Worm (Caenorhabditis elegans) whole organism, young adult: ENCODE results near the gene dsl-4.

Source experiments
- B0336.3 ChIP-seq: fragments of 200-800 bp; sonication (Bioruptor generic); IDR thresholded peaks from 2 replicates; pipeline ENCODE4 v1.3.6; 2022; ENCODE audit warnings: missing genetic modification characterization, missing compliant biosample characterization
- C06A6.2 ChIP-seq: fragments of 200-800 bp; sonication (Bioruptor generic); conservative IDR thresholded peaks from 2 replicates; pipeline ENCODE4 v1.3.6; 2022; ENCODE audit warnings: missing genetic modification characterization, missing compliant biosample characterization
- F22D6.2 ChIP-seq: sonication (generic microtip); optimal IDR thresholded peaks from 2 replicates; lab custom pipeline; 2016; ENCODE audit warnings: mild to moderate bottlenecking, missing genetic modification characterization, missing compliant biosample characterization
- F23B12.7 ChIP-seq: sonication (generic microtip); optimal IDR thresholded peaks from 2 replicates; lab custom pipeline; 2017; ENCODE audit warnings: missing genetic modification characterization, mild to moderate bottlenecking, missing compliant biosample characterization, antibody characterized with exemption, moderate library complexity; ENCODE audit not compliant: insufficient read depth
- F57C9.4 ChIP-seq: sonication (generic microtip); optimal IDR thresholded peaks from 2 replicates; lab custom pipeline; 2017; ENCODE audit warnings: mild to moderate bottlenecking, missing genetic modification characterization, missing compliant biosample characterization
- T07F8.4 ChIP-seq: sonication (generic microtip); optimal IDR thresholded peaks from 2 replicates; lab custom pipeline; 2016; ENCODE audit warnings: mild to moderate bottlenecking, missing genetic modification characterization, moderate library complexity, missing compliant biosample characterization
- T26A5.8 ChIP-seq: sonication (generic microtip); optimal IDR thresholded peaks from 2 replicates; lab custom pipeline; 2016; ENCODE audit warnings: missing genetic modification characterization, missing compliant biosample characterization
- akir-1 ChIP-seq: fragments of 200-800 bp; sonication (Bioruptor generic); optimal IDR thresholded peaks from 2 replicates; lab custom pipeline; 2018; ENCODE audit warnings: mild to moderate bottlenecking, missing genetic modification characterization, moderate library complexity, missing compliant biosample characterization
- attf-3 ChIP-seq: fragments of 200-800 bp; sonication (Bioruptor generic); conservative IDR thresholded peaks from 2 replicates; pipeline ENCODE4 v1.3.6; 2022; ENCODE audit warnings: missing genetic modification reagents, missing genetic modification characterization, missing compliant biosample characterization
- attf-5 ChIP-seq: fragments of 200-800 bp; sonication (Bioruptor generic); optimal IDR thresholded peaks from 2 replicates; lab custom pipeline; 2018; ENCODE audit warnings: mild to moderate bottlenecking, missing genetic modification characterization, missing compliant biosample characterization
- ceh-100 ChIP-seq: fragments of 200-800 bp; sonication (Bioruptor generic); IDR thresholded peaks from 2 replicates; pipeline ENCODE4 v1.3.6; 2022; ENCODE audit warnings: missing genetic modification reagents, missing genetic modification characterization, missing compliant biosample characterization
- ceh-27 ChIP-seq: fragments of 200-800 bp; sonication (Bioruptor generic); optimal IDR thresholded peaks from 2 replicates; lab custom pipeline; 2018; ENCODE audit warnings: mild to moderate bottlenecking, missing genetic modification characterization, moderate library complexity, missing compliant biosample characterization
- ceh-40 ChIP-seq: fragments of 200-800 bp; sonication (Bioruptor generic); IDR thresholded peaks from 2 replicates; pipeline ENCODE4 v1.3.6; 2022; ENCODE audit warnings: missing genetic modification characterization, missing compliant biosample characterization
- ceh-79 ChIP-seq: sonication (generic microtip); optimal IDR thresholded peaks from 2 replicates; lab custom pipeline; 2017; ENCODE audit warnings: mild to moderate bottlenecking, missing genetic modification characterization, missing compliant biosample characterization
- chd-7 ChIP-seq: sonication (generic microtip); optimal IDR thresholded peaks from 2 replicates; lab custom pipeline; 2016; ENCODE audit warnings: mild to moderate bottlenecking, missing genetic modification characterization, moderate library complexity, missing compliant biosample characterization
- die-1 ChIP-seq: sonication (generic microtip); optimal IDR thresholded peaks from 2 replicates; lab custom pipeline; 2016; ENCODE audit warnings: missing genotype, mild to moderate bottlenecking, missing genetic modification characterization, missing compliant biosample characterization
- dox-1 ChIP-seq: fragments of 200-800 bp; sonication (Bioruptor generic); IDR thresholded peaks from 2 replicates; pipeline ENCODE4 v1.3.6; 2022; ENCODE audit warnings: missing genetic modification reagents, missing genetic modification characterization, missing compliant biosample characterization
- dpl-1 ChIP-seq: fragments of 150-350 bp; optimal IDR thresholded peaks from 2 replicates; lab custom pipeline; 2014; ENCODE audit warnings: missing biosample characterization, missing genetic modification reagents, missing genetic modification characterization
- efl-1 ChIP-seq: fragments of 150-350 bp; optimal IDR thresholded peaks from 2 replicates; lab custom pipeline; 2014; ENCODE audit warnings: missing biosample characterization, missing genetic modification reagents, missing genetic modification characterization
- egl-18 ChIP-seq: fragments of 200-800 bp; sonication (Bioruptor generic); IDR thresholded peaks from 2 replicates; pipeline ENCODE4 v1.3.6; 2022; ENCODE audit warnings: missing genetic modification reagents, missing genetic modification characterization, missing compliant biosample characterization
- gei-17 ChIP-seq: fragments of 200-800 bp; sonication (Bioruptor generic); optimal IDR thresholded peaks from 2 replicates; lab custom pipeline; 2018; ENCODE audit warnings: mild to moderate bottlenecking, missing genetic modification characterization, missing compliant biosample characterization
- him-1 ChIP-seq: sonication (generic microtip); optimal IDR thresholded peaks from 2 replicates; lab custom pipeline; 2016; ENCODE audit warnings: missing genotype, missing genetic modification reagents, missing genetic modification characterization, missing compliant biosample characterization
- let-526 ChIP-seq: fragments of 200-800 bp; sonication (Bioruptor generic); IDR thresholded peaks from 2 replicates; pipeline ENCODE4 v1.3.6; 2022; ENCODE audit warnings: missing genetic modification reagents, missing genetic modification characterization, missing compliant biosample characterization
- lin-26 ChIP-seq: fragments of 200-800 bp; sonication (Bioruptor generic); IDR thresholded peaks from 2 replicates; pipeline ENCODE4 v1.3.6; 2022; ENCODE audit warnings: missing genetic modification reagents, missing genetic modification characterization, missing compliant biosample characterization
- lin-35 ChIP-seq, 3 experiments: fragments of 150-350 bp in 2 of 3; sonication (generic microtip) in 1 of 3; optimal IDR thresholded peaks; 2 replicates each; lab custom pipeline; 2014 to 2018; ENCODE audit warnings: missing biosample characterization in 3 of 3, missing genetic modification characterization in 3 of 3, missing genetic modification reagents in 3 of 3
- lin-40 ChIP-seq: sonication (generic microtip); optimal IDR thresholded peaks from 2 replicates; lab custom pipeline; 2016; ENCODE audit warnings: missing genetic modification characterization, mild to moderate bottlenecking, missing compliant biosample characterization, missing genotype, missing genetic modification reagents
- madf-10 ChIP-seq: sonication (generic microtip); optimal IDR thresholded peaks from 2 replicates; lab custom pipeline; 2016; ENCODE audit warnings: mild to moderate bottlenecking, missing genetic modification characterization, missing compliant biosample characterization
- mcd-1 ChIP-seq: fragments of 200-800 bp; sonication (Bioruptor generic); IDR thresholded peaks from 2 replicates; pipeline ENCODE4 v1.3.6; 2022; ENCODE audit warnings: missing genetic modification reagents, missing genetic modification characterization, missing compliant biosample characterization
- nfya-1 ChIP-seq: sonication (generic microtip); optimal IDR thresholded peaks from 2 replicates; lab custom pipeline; 2017; ENCODE audit warnings: antibody characterized with exemption, missing compliant biosample characterization, missing genetic modification characterization, borderline replicate concordance; ENCODE audit not compliant: insufficient read depth
- nhr-80 ChIP-seq: sonication (generic microtip); optimal IDR thresholded peaks from 2 replicates; lab custom pipeline; 2016; ENCODE audit warnings: missing genetic modification characterization, missing compliant biosample characterization
- pha-4 ChIP-seq: fragments of 150-350 bp; sonication (generic microtip); optimal IDR thresholded peaks from 2 replicates; lab custom pipeline; 2014; ENCODE audit warnings: missing biosample characterization, missing genetic modification reagents, missing genetic modification characterization
- rcor-1 ChIP-seq: fragments of 200-800 bp; sonication (Bioruptor generic); IDR thresholded peaks from 2 replicates; pipeline ENCODE4 v1.3.6; 2022; ENCODE audit warnings: missing genetic modification reagents, missing genetic modification characterization, missing compliant biosample characterization
- repo-1 ChIP-seq: sonication (generic microtip); optimal IDR thresholded peaks from 2 replicates; lab custom pipeline; 2017; ENCODE audit warnings: mild to moderate bottlenecking, missing genetic modification characterization, missing compliant biosample characterization
- snpc-1.3 ChIP-seq: sonication (generic microtip); optimal IDR thresholded peaks from 2 replicates; lab custom pipeline; 2017; ENCODE audit warnings: missing genetic modification characterization, mild to moderate bottlenecking, missing compliant biosample characterization, antibody characterized with exemption, moderate library complexity, missing genotype, missing genetic modification reagents; ENCODE audit not compliant: insufficient read depth
- snpc-3.4 ChIP-seq: sonication (generic microtip); optimal IDR thresholded peaks from 2 replicates; lab custom pipeline; 2017; ENCODE audit warnings: missing genetic modification characterization, mild to moderate bottlenecking, missing compliant biosample characterization, antibody characterized with exemption, moderate library complexity, missing genotype, missing genetic modification reagents
- snpc-4 ChIP-seq, 5 experiments: fragments of 150-350 bp in 1 of 5; sonication (generic microtip) in 4 of 5; optimal IDR thresholded peaks; 2 replicates each; lab custom pipeline; 2014 to 2018; ENCODE audit warnings: missing genetic modification characterization in 5 of 5, missing biosample characterization in 3 of 5, antibody characterized with exemption in 2 of 5, mild to moderate bottlenecking in 2 of 5, missing compliant biosample characterization in 2 of 5, missing genotype in 2 of 5, moderate library complexity in 2 of 5, missing genetic modification reagents in 1 of 5
- tbp1 ChIP-seq: fragments of 200-800 bp; sonication (Bioruptor generic); optimal IDR thresholded peaks from 2 replicates; lab custom pipeline; 2018; ENCODE audit warnings: mild to moderate bottlenecking, missing genetic modification characterization, missing compliant biosample characterization
- zfh-2 ChIP-seq: fragments of 200-800 bp; sonication (Bioruptor generic); conservative IDR thresholded peaks from 2 replicates; pipeline ENCODE4 v1.3.6; 2022; ENCODE audit warnings: missing genetic modification reagents, missing genetic modification characterization, missing compliant biosample characterization
- zim-3 ChIP-seq: sonication (generic microtip); optimal IDR thresholded peaks from 2 replicates; lab custom pipeline; 2017; ENCODE audit warnings: mild to moderate bottlenecking, missing genetic modification characterization, moderate library complexity, missing compliant biosample characterization
- ztf-18 ChIP-seq: sonication (generic microtip); optimal IDR thresholded peaks from 2 replicates; lab custom pipeline; 2016; ENCODE audit warnings: missing genotype, mild to moderate bottlenecking, missing genetic modification characterization, missing compliant biosample characterization
- ztf-22 ChIP-seq: fragments of 200-800 bp; sonication (Bioruptor generic); optimal IDR thresholded peaks from 2 replicates; lab custom pipeline; 2018; ENCODE audit warnings: mild to moderate bottlenecking, missing genetic modification characterization, moderate library complexity, missing compliant biosample characterization
- ztf-28 ChIP-seq: fragments of 200-800 bp; sonication (Bioruptor generic); IDR thresholded peaks from 2 replicates; pipeline ENCODE4 v1.3.6; 2022; ENCODE audit warnings: missing genetic modification reagents, missing genetic modification characterization, missing compliant biosample characterization
- ztf-6 ChIP-seq: fragments of 200-800 bp; sonication (Bioruptor generic); IDR thresholded peaks from 2 replicates; pipeline ENCODE4 v1.3.6; 2022; ENCODE audit warnings: missing genetic modification reagents, missing genetic modification characterization, missing compliant biosample characterization

The dsl-4 gene

DNA sequence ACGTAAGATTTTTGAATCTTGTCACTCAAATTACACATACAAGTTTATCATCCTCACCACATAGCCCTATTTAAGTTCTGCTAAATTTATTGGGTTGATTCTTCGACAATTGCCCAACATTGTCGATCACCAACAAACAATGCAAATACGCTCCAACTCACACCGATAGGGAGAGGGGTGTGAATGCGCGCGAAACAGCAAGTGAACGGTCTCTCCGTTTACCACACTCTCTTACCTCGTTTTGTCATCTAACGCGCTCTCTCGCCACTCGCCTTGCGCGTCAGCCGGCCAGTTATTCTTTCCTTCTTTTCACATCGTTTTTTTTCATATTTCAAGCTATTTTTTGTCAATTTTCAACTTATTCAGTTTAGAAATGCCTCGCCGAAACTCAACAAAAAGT, 11.8 kb downstream of the dsl-4 start, which contains the start of gene F16B12.6 (continued):
- TF ChIP-seq chd-7 (tag; lab: Kevin White, UChicago) (no peak), ceh-40 (GFP tag; lab: Robert Waterston, UW) (no peak), let-526 (no peak), repo-1 (tag; lab: Kevin White, UChicago) (peak; percentile 17), attf-3 (GFP tag; lab: Robert Waterston, UW) (no peak), rcor-1 (peak; percentile 42; the same call in 1 of the 2 replicates), dox-1 (GFP tag; lab: Robert Waterston, UW) (peak; percentile 75), gei-17 (GFP tag; lab: Kevin White, UChicago) (no peak), attf-5 (GFP tag; lab: Kevin White, UChicago) (peak; percentile 92), egl-18 (0 out of 2 replicates have a peak, but pooled peaks have one; percentile 67), snpc-4 (GFP tag; optimal IDR thresholded peaks at IDR 0.05; lab: Kevin White, UChicago) (no peak), snpc-4 (tag; optimal IDR thresholded peaks at IDR 0.05; lab: Kevin White, UChicago) (peak in 3 of 4 experiments; percentile 16 to 49 (median 17)), ztf-28 (no peak), lin-40 (tag; lab: Kevin White, UChicago) (peak; percentile 64), madf-10 (tag; lab: Kevin White, UChicago) (peak; percentile 31), F23B12.7 (tag; lab: Kevin White, UChicago) (no peak), mcd-1 (peak; percentile 90), nhr-80 (tag; lab: Kevin White, UChicago) (peak; percentile 60), zfh-2 (GFP tag; lab: Robert Waterston, UW) (0 out of 2 replicates have a peak, but pooled peaks have one; percentile 39), B0336.3 (GFP tag; lab: Robert Waterston, UW) (no peak), C06A6.2 (GFP tag; lab: Robert Waterston, UW) (no peak), efl-1 (peak; percentile 61), him-1 (tag; lab: Kevin White, UChicago) (no peak), T07F8.4 (tag; lab: Kevin White, UChicago) (no peak), dpl-1 (GFP tag; lab: Kevin White, UChicago) (peak; percentile 43), pha-4 (no peak), tbp1 (GFP tag; lab: Kevin White, UChicago) (peak; percentile 38), ztf-22 (no peak), snpc-3.4 (tag; lab: Kevin White, UChicago) (no peak), ceh-27 (peak; percentile 71), T26A5.8 (no peak), F57C9.4 (tag; lab: Kevin White, UChicago) (no peak), die-1 (tag; lab: Kevin White, UChicago) (no peak), zim-3 (no peak), ceh-100 (GFP tag; lab: Robert Waterston, UW) (no peak), ztf-6 (GFP tag; lab: Robert Waterston, UW) (no peak), lin-35 (GFP tag; optimal IDR thresholded peaks at IDR 0.05; lab: Kevin White, UChicago) (peak in 1 of 3 experiments; percentile 39), ztf-18 (peak; percentile 37), lin-26 (GFP tag; lab: Robert Waterston, UW) (no peak), akir-1 (GFP tag; lab: Kevin White, UChicago) (no peak), nfya-1 (tag; lab: Kevin White, UChicago) (no peak), F22D6.2 (tag; lab: Kevin White, UChicago) (no peak), ceh-79 (no peak), snpc-1.3 (tag; lab: Kevin White, UChicago) (no peak)
- TF ChIP-seq, all 124 proteins: peak for 26
